Fruit fly (Drosophila melanogaster) whole organism, embryonic: ENCODE measurements around the gene CG13609.

Experiments used
- Ada2b ChIP-seq: fragments of 200-800 bp; sonication (Bioruptor generic); IDR thresholded peaks from 2 replicates; pipeline ENCODE4 v1.3.6; 2022; ENCODE audit warnings: missing biosample characterization, missing genetic modification characterization
- Antp ChIP-seq: fragments of 200-800 bp; sonication (Bioruptor generic); optimal IDR thresholded peaks from 3 replicates; lab custom pipeline; 2016; ENCODE audit warnings: missing biosample characterization, missing genetic modification characterization
- CG1024 ChIP-seq: fragments of 200-800 bp; sonication (Bioruptor generic); IDR thresholded peaks from 2 replicates; pipeline ENCODE4 v1.3.6; 2022; ENCODE audit warnings: missing biosample characterization, missing genetic modification characterization
- CG10267 ChIP-seq: fragments of 200-800 bp; sonication (Bioruptor generic); optimal IDR thresholded peaks from 2 replicates; lab custom pipeline; 2018; ENCODE audit warnings: missing biosample characterization, mild to moderate bottlenecking, missing genetic modification characterization, moderate library complexity
- CG10431 ChIP-seq: fragments of 200-800 bp; sonication (Bioruptor generic); optimal IDR thresholded peaks from 3 replicates; lab custom pipeline; 2018; ENCODE audit warnings: missing biosample characterization, mild to moderate bottlenecking, missing genetic modification characterization
- CG11398 ChIP-seq: fragments of 200-800 bp; sonication (Bioruptor generic); optimal IDR thresholded peaks from 2 replicates; lab custom pipeline; 2016; ENCODE audit warnings: missing biosample characterization, missing genetic modification characterization
- CG11504 ChIP-seq: fragments of 200-800 bp; sonication (Bioruptor generic); optimal IDR thresholded peaks from 3 replicates; lab custom pipeline; 2019; ENCODE audit warnings: missing biosample characterization, mild to moderate bottlenecking, missing genetic modification characterization, moderate library complexity
- CG11695 ChIP-seq: fragments of 200-800 bp; sonication (Bioruptor generic); IDR thresholded peaks from 3 replicates; pipeline ENCODE4 v1.3.6; 2022; ENCODE audit warnings: missing biosample characterization, missing genetic modification characterization
- CG1233 ChIP-seq: fragments of 200-800 bp; sonication (Bioruptor generic); optimal IDR thresholded peaks from 4 replicates; lab custom pipeline; 2018; ENCODE audit warnings: missing biosample characterization, mild to moderate bottlenecking, missing genetic modification characterization
- CG12391 ChIP-seq: fragments of 200-800 bp; sonication (Bioruptor generic); optimal IDR thresholded peaks from 3 replicates; lab custom pipeline; 2018; ENCODE audit warnings: missing biosample characterization, mild to moderate bottlenecking, missing genetic modification characterization, moderate library complexity
- CG12942 ChIP-seq: fragments of 200-800 bp; sonication (Bioruptor generic); optimal IDR thresholded peaks from 3 replicates; lab custom pipeline; 2016; ENCODE audit warnings: missing biosample characterization, missing genetic modification characterization
- CG13123 ChIP-seq: fragments of 200-800 bp; sonication (Bioruptor generic); optimal IDR thresholded peaks from 2 replicates; lab custom pipeline; 2016; ENCODE audit warnings: missing biosample characterization, missing genetic modification characterization
- CG15514 ChIP-seq: fragments of 200-800 bp; sonication (Bioruptor generic); optimal IDR thresholded peaks from 3 replicates; lab custom pipeline; 2017; ENCODE audit warnings: missing biosample characterization, missing genetic modification characterization, mild to moderate bottlenecking, moderate library complexity, missing genetic modification reagents
- CG16815 ChIP-seq: fragments of 200-800 bp; sonication (Bioruptor generic); optimal IDR thresholded peaks from 3 replicates; lab custom pipeline; 2017; ENCODE audit warnings: missing biosample characterization, mild to moderate bottlenecking, missing genetic modification characterization
- CG30431 ChIP-seq: fragments of 200-800 bp; sonication (Bioruptor generic); optimal IDR thresholded peaks from 2 replicates; lab custom pipeline; 2017; ENCODE audit warnings: missing biosample characterization, missing genetic modification characterization
- CG31365 ChIP-seq: fragments of 200-800 bp; sonication (Bioruptor generic); optimal IDR thresholded peaks from 2 replicates; lab custom pipeline; 2018; ENCODE audit warnings: missing biosample characterization, mild to moderate bottlenecking, missing genetic modification characterization
- CG31441 ChIP-seq: fragments of 200-800 bp; sonication (Bioruptor generic); IDR thresholded peaks from 2 replicates; pipeline ENCODE4 v1.3.6; 2022; ENCODE audit warnings: missing biosample characterization, missing genetic modification characterization
- CG33557 ChIP-seq: fragments of 200-800 bp; sonication (Bioruptor generic); optimal IDR thresholded peaks from 2 replicates; lab custom pipeline; 2019; ENCODE audit warnings: missing biosample characterization, mild to moderate bottlenecking, missing genetic modification characterization, moderate library complexity
- CG4854 ChIP-seq: fragments of 200-800 bp; sonication (Bioruptor generic); optimal IDR thresholded peaks from 2 replicates; lab custom pipeline; 2016; ENCODE audit warnings: missing biosample characterization, missing genetic modification characterization, inconsistent platforms
- CG5180 ChIP-seq: fragments of 200-800 bp; sonication (Bioruptor generic); optimal IDR thresholded peaks from 3 replicates; lab custom pipeline; 2017; ENCODE audit warnings: missing biosample characterization, missing genetic modification characterization, mild to moderate bottlenecking, moderate library complexity, missing genetic modification reagents
- CG5245 ChIP-seq: fragments of 200-800 bp; sonication (Bioruptor generic); optimal IDR thresholded peaks from 3 replicates; lab custom pipeline; 2016; ENCODE audit warnings: missing biosample characterization, missing genetic modification characterization
- CG8944 ChIP-seq: fragments of 200-800 bp; sonication (Bioruptor generic); optimal IDR thresholded peaks from 3 replicates; lab custom pipeline; 2016; ENCODE audit warnings: missing biosample characterization, missing genetic modification characterization
- CG9215 ChIP-seq: fragments of 200-800 bp; sonication (Bioruptor generic); IDR thresholded peaks from 2 replicates; pipeline ENCODE4 v1.3.6; 2022; ENCODE audit warnings: missing biosample characterization, missing genetic modification characterization
- Camta ChIP-seq: fragments of 200-800 bp; sonication (Bioruptor generic); optimal IDR thresholded peaks from 2 replicates; lab custom pipeline; 2016; ENCODE audit warnings: missing biosample characterization, missing genetic modification characterization
- Dfd ChIP-seq, 2 experiments: fragments of >200 bp; optimal IDR thresholded peaks; 2 replicates each; lab custom pipeline; 2017; ENCODE audit warnings: missing biosample characterization in 2 of 2, missing genetic modification characterization in 2 of 2
- E2f1 ChIP-seq: fragments of 200-800 bp; sonication (Bioruptor generic); IDR thresholded peaks from 2 replicates; pipeline ENCODE4 v1.3.6; 2022; ENCODE audit warnings: missing biosample characterization, missing genetic modification characterization
- Fer3 ChIP-seq: fragments of 200-800 bp; sonication (Bioruptor generic); optimal IDR thresholded peaks from 2 replicates; lab custom pipeline; 2018; ENCODE audit warnings: missing biosample characterization, mild to moderate bottlenecking, missing genetic modification characterization, moderate library complexity
- H2.0 ChIP-seq: fragments of 200-800 bp; sonication (Bioruptor generic); IDR thresholded peaks from 2 replicates; pipeline ENCODE4 v1.3.6; 2022; ENCODE audit warnings: missing biosample characterization, missing genetic modification characterization
- HLH4C ChIP-seq: fragments of 200-800 bp; sonication (Bioruptor generic); IDR thresholded peaks from 3 replicates; pipeline ENCODE4 v1.3.6; 2022; ENCODE audit warnings: missing biosample characterization, missing genetic modification characterization; ENCODE audit not compliant: partially characterized antibody
- Hmr ChIP-seq: fragments of 200-800 bp; sonication (Bioruptor generic); optimal IDR thresholded peaks from 3 replicates; lab custom pipeline; 2017; ENCODE audit warnings: mild to moderate bottlenecking, missing biosample characterization, missing genetic modification reagents, missing genetic modification characterization
- Hr39 ChIP-seq: fragments of >200 bp; optimal IDR thresholded peaks from 2 replicates; lab custom pipeline; 2017
- Lim3 ChIP-seq: fragments of 200-800 bp; sonication (Bioruptor generic); IDR thresholded peaks from 2 replicates; pipeline ENCODE4 v1.3.6; 2022; ENCODE audit warnings: missing biosample characterization, missing genetic modification characterization
- MTF-1 ChIP-seq: fragments of 200-800 bp; sonication (Bioruptor generic); optimal IDR thresholded peaks from 2 replicates; lab custom pipeline; 2018; ENCODE audit warnings: missing biosample characterization, mild to moderate bottlenecking, missing genetic modification characterization, borderline replicate concordance
- Optix ChIP-seq: fragments of 200-800 bp; sonication (Bioruptor generic); IDR thresholded peaks from 3 replicates; pipeline ENCODE4 v1.3.6; 2022; ENCODE audit warnings: missing biosample characterization, missing genetic modification characterization
- Scr ChIP-seq: fragments of 200-800 bp; sonication (Bioruptor generic); IDR thresholded peaks from 2 replicates; pipeline ENCODE4 v1.3.6; 2022; ENCODE audit warnings: missing biosample characterization, missing genetic modification characterization; ENCODE audit not compliant: partially characterized antibody
- Xrp1 ChIP-seq: fragments of 200-800 bp; sonication (Bioruptor generic); IDR thresholded peaks from 2 replicates; pipeline ENCODE4 v1.3.6; 2022; ENCODE audit warnings: missing biosample characterization, missing genetic modification characterization
- bab2 ChIP-seq: fragments of 200-800 bp; sonication (Bioruptor generic); optimal IDR thresholded peaks from 2 replicates; lab custom pipeline; 2016; ENCODE audit warnings: missing biosample characterization, missing genetic modification characterization
- dpn ChIP-seq, 2 experiments: fragments of 200-800 bp; sonication (Bioruptor generic); optimal IDR thresholded peaks; 3 replicates each; lab custom pipeline; 2016; ENCODE audit warnings: missing biosample characterization in 2 of 2, missing genetic modification characterization in 2 of 2
- emc ChIP-seq: fragments of 200-800 bp; sonication (Bioruptor generic); optimal IDR thresholded peaks from 2 replicates; lab custom pipeline; 2016; ENCODE audit warnings: missing biosample characterization, missing genetic modification characterization
- her ChIP-seq: fragments of 200-800 bp; sonication (Bioruptor generic); optimal IDR thresholded peaks from 2 replicates; lab custom pipeline; 2016; ENCODE audit warnings: missing biosample characterization, missing genetic modification characterization
- jigr1 ChIP-seq: fragments of 200-800 bp; sonication (Bioruptor generic); IDR thresholded peaks from 3 replicates; pipeline ENCODE4 v1.3.6; 2022; ENCODE audit warnings: missing biosample characterization, missing genetic modification characterization
- jumu ChIP-seq: fragments of 200-800 bp; sonication (Bioruptor generic); optimal IDR thresholded peaks from 3 replicates; lab custom pipeline; 2016; ENCODE audit warnings: missing biosample characterization, missing genetic modification characterization
- lilli ChIP-seq: fragments of 200-800 bp; sonication (Bioruptor generic); optimal IDR thresholded peaks from 3 replicates; lab custom pipeline; 2016; ENCODE audit warnings: missing biosample characterization, missing genetic modification characterization
- odd ChIP-seq: fragments of 200-800 bp; sonication (Bioruptor generic); optimal IDR thresholded peaks from 2 replicates; lab custom pipeline; 2017; ENCODE audit warnings: missing biosample characterization, mild to moderate bottlenecking, missing genetic modification characterization
- onecut ChIP-seq: fragments of 200-800 bp; sonication (Bioruptor generic); IDR thresholded peaks from 2 replicates; pipeline ENCODE4 v1.3.6; 2022; ENCODE audit warnings: missing biosample characterization, missing genetic modification characterization
- pros ChIP-seq: fragments of 200-800 bp; sonication (Bioruptor generic); optimal IDR thresholded peaks from 3 replicates; lab custom pipeline; 2019; ENCODE audit warnings: missing biosample characterization, mild to moderate bottlenecking, missing genetic modification characterization, moderate library complexity
- salm ChIP-seq: fragments of 200-800 bp; sonication (Bioruptor generic); optimal IDR thresholded peaks from 2 replicates; lab custom pipeline; 2018; ENCODE audit warnings: missing biosample characterization, mild to moderate bottlenecking, missing genetic modification characterization
- tap ChIP-seq: fragments of 200-800 bp; optimal IDR thresholded peaks from 3 replicates; lab custom pipeline; 2019; ENCODE audit warnings: missing biosample characterization, mild to moderate bottlenecking, missing genetic modification characterization, moderate library complexity
- unpg ChIP-seq: fragments of 200-800 bp; sonication (Bioruptor generic); optimal IDR thresholded peaks from 3 replicates; lab custom pipeline; 2018; ENCODE audit warnings: missing biosample characterization, mild to moderate bottlenecking, missing genetic modification characterization, moderate library complexity
- wdn ChIP-seq: fragments of 200-800 bp; sonication (Bioruptor generic); IDR thresholded peaks from 2 replicates; pipeline ENCODE4 v1.3.6; 2022; ENCODE audit warnings: missing biosample characterization, missing genetic modification characterization

CG13609 gene

DNA sequence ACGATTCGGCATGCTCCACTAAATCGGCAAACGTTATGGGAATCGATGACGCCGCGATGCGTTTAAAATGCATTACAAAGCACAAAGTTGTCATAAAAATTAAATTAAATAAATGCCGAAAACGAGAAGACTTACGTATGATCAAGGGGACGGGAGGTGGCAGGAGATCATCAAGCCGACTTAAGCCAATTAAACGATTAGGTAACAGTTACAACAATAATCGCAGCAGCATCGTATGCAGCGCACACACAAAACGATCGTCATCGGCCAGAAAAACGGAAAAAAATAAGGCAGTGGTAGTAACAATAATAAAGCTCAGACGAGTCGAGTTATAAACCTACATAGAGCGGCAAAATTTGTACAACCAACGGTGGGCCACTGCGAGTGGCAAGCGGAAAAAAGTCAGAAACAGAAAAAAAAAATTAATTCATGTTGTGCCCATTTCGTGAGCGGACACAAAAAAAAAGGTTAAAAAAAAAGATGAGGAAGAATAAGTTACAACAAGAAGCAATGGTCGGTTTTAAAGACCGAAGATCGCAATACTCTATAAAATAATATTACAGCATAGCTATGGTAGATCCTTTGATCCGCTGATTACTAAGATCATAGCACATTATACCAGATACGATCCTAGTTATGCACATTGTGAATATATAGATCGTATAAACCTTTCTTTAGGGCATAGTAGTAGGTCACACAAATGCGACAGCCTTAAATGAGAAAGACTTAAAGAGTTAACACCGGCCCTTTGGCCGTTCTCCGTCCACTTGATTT is 20.3 kb upstream of the CG13609 start (continued):
- no peak for TF ChIP-seq HLH4C
- TF ChIP-seq tap (tag; lab: Kevin White, UChicago): peak; percentile 72
- peak; percentile 73 for TF ChIP-seq CG11504 (tag; lab: Kevin White, UChicago)
- no peak for TF ChIP-seq Scr
- TF ChIP-seq CG30431: no peak
- TF ChIP-seq CG1233 (GFP tag; lab: Kevin White, UChicago): peak; percentile 35
- 0 out of 2 replicates have a peak, but pooled peaks have one; percentile 28 for TF ChIP-seq E2f1
- no peak for TF ChIP-seq wdn (GFP tag; lab: Robert Waterston, UW)
- no peak for TF ChIP-seq Dfd (GFP tag; optimal IDR thresholded peaks at IDR 0.05; lab: Kevin White, UChicago)
- TF ChIP-seq Ada2b (GFP tag; lab: Robert Waterston, UW): peak; percentile 54; the same call in 1 of the 2 replicates
- TF ChIP-seq Fer3: peak; percentile 49
- TF ChIP-seq salm (tag; lab: Kevin White, UChicago): peak; percentile 23
- TF ChIP-seq unpg (GFP tag; lab: Kevin White, UChicago): peak; percentile 60
- peak; percentile 47; the same call in 1 of the 2 replicates for TF ChIP-seq H2.0 (GFP tag; lab: Robert Waterston, UW)
- no peak for TF ChIP-seq Antp (GFP tag; lab: Kevin White, UChicago)
- TF ChIP-seq CG13123 (GFP tag; lab: Kevin White, UChicago): no peak
- peak; percentile 41 for TF ChIP-seq CG5245 (GFP tag; lab: Kevin White, UChicago)
- no peak for TF ChIP-seq CG4854 (GFP tag; lab: Kevin White, UChicago)
- TF ChIP-seq Camta: peak; percentile 1
- TF ChIP-seq MTF-1: no peak
- TF ChIP-seq jumu: no peak
- peak; percentile 31 for TF ChIP-seq CG5180
- TF ChIP-seq odd: peak; percentile 12
- no peak for TF ChIP-seq CG31365 (tag; lab: Kevin White, UChicago)
- peak; percentile 55 for TF ChIP-seq CG12391 (tag; lab: Kevin White, UChicago)
- TF ChIP-seq Hr39: no peak
- TF ChIP-seq Optix: peak; percentile 62; the same call in 2 of the 3 replicates
- no peak for TF ChIP-seq CG16815 (GFP tag; lab: Kevin White, UChicago)
- TF ChIP-seq CG15514 (GFP tag; lab: Kevin White, UChicago): peak; percentile 7
- TF ChIP-seq Xrp1 (GFP tag; lab: Robert Waterston, UW): peak; percentile 72
- no peak for TF ChIP-seq CG1024
- TF ChIP-seq emc (GFP tag; lab: Kevin White, UChicago): no peak
- TF ChIP-seq lilli: no peak
- no peak for TF ChIP-seq CG33557
- peak; percentile 50; the same call in 1 of the 2 replicates for TF ChIP-seq CG31441 (GFP tag; lab: Robert Waterston, UW)
- no peak for TF ChIP-seq jigr1 (GFP tag; lab: Robert Waterston, UW)
- TF ChIP-seq CG9215 (GFP tag; lab: Robert Waterston, UW): no peak
- no peak for TF ChIP-seq CG11398
- TF ChIP-seq CG8944 (GFP tag; lab: Kevin White, UChicago): no peak
- TF ChIP-seq CG11695: peak; percentile 43; the same call in 1 of the 3 replicates
- TF ChIP-seq dpn (GFP tag; optimal IDR thresholded peaks at IDR 0.05; lab: Kevin White, UChicago): peak in 1 of 2 experiments; percentile 45
- TF ChIP-seq Hmr (GFP tag; lab: Kevin White, UChicago): no peak
- peak; percentile 41 for TF ChIP-seq CG10267 (tag; lab: Kevin White, UChicago)
- no peak for TF ChIP-seq Lim3 (GFP tag; lab: Robert Waterston, UW)
- no peak for TF ChIP-seq CG12942 (GFP tag; lab: Kevin White, UChicago)
- no peak for TF ChIP-seq her (GFP tag; lab: Kevin White, UChicago)
- TF ChIP-seq CG10431 (GFP tag; lab: Kevin White, UChicago): peak; percentile 17
- TF ChIP-seq pros (GFP tag; lab: Kevin White, UChicago): no peak
- TF ChIP-seq bab2 (GFP tag; lab: Kevin White, UChicago): peak; percentile 11
- peak; percentile 64 for TF ChIP-seq onecut
